Fruit fly (Drosophila melanogaster) whole organism, embryonic: ENCODE measurements around the gene Best4.

Source experiments
- Asciz ChIP-seq: fragments of 200-800 bp; sonication (Bioruptor generic); optimal IDR thresholded peaks from 2 replicates; lab custom pipeline; 2017; ENCODE audit warnings: missing biosample characterization, mild to moderate bottlenecking, missing genetic modification characterization, missing genetic modification reagents
- B-H2 ChIP-seq: fragments of 200-800 bp; sonication (Bioruptor generic); optimal IDR thresholded peaks from 2 replicates; lab custom pipeline; 2018; ENCODE audit warnings: missing biosample characterization, mild to moderate bottlenecking, missing genetic modification characterization
- CG10267 ChIP-seq: fragments of 200-800 bp; sonication (Bioruptor generic); optimal IDR thresholded peaks from 2 replicates; lab custom pipeline; 2018; ENCODE audit warnings: missing biosample characterization, mild to moderate bottlenecking, missing genetic modification characterization, moderate library complexity
- CG10366 ChIP-seq: fragments of 200-800 bp; sonication (Bioruptor generic); IDR thresholded peaks from 2 replicates; pipeline ENCODE4 v1.3.6; 2022; ENCODE audit warnings: missing biosample characterization, missing genetic modification characterization
- CG10979 ChIP-seq: fragments of 200-800 bp; sonication (Bioruptor generic); optimal IDR thresholded peaks from 2 replicates; lab custom pipeline; 2018; ENCODE audit warnings: missing biosample characterization, mild to moderate bottlenecking, missing genetic modification characterization, moderate library complexity
- CG11093 ChIP-seq: fragments of 200-800 bp; sonication (Bioruptor generic); IDR thresholded peaks from 3 replicates; pipeline ENCODE4 v1.3.6; 2022; ENCODE audit warnings: missing biosample characterization, missing genetic modification characterization
- CG11398 ChIP-seq: fragments of 200-800 bp; sonication (Bioruptor generic); optimal IDR thresholded peaks from 2 replicates; lab custom pipeline; 2016; ENCODE audit warnings: missing biosample characterization, missing genetic modification characterization
- CG11560 ChIP-seq: fragments of 200-800 bp; sonication (Bioruptor generic); IDR thresholded peaks from 3 replicates; pipeline ENCODE4 v1.3.6; 2022; ENCODE audit warnings: missing biosample characterization, missing genetic modification characterization
- CG12391 ChIP-seq: fragments of 200-800 bp; sonication (Bioruptor generic); optimal IDR thresholded peaks from 3 replicates; lab custom pipeline; 2018; ENCODE audit warnings: missing biosample characterization, mild to moderate bottlenecking, missing genetic modification characterization, moderate library complexity
- CG14965 ChIP-seq: fragments of 200-800 bp; sonication (Bioruptor generic); optimal IDR thresholded peaks from 2 replicates; lab custom pipeline; 2016; ENCODE audit warnings: missing biosample characterization, missing genetic modification characterization, borderline replicate concordance
- CG15514 ChIP-seq: fragments of 200-800 bp; sonication (Bioruptor generic); optimal IDR thresholded peaks from 3 replicates; lab custom pipeline; 2017; ENCODE audit warnings: missing biosample characterization, missing genetic modification characterization, mild to moderate bottlenecking, moderate library complexity, missing genetic modification reagents
- CG15696 ChIP-seq: fragments of 200-800 bp; sonication (Bioruptor generic); optimal IDR thresholded peaks from 2 replicates; lab custom pipeline; 2019; ENCODE audit warnings: missing biosample characterization, mild to moderate bottlenecking, missing genetic modification characterization, moderate library complexity
- CG1602 ChIP-seq: fragments of 200-800 bp; sonication (Bioruptor generic); optimal IDR thresholded peaks from 3 replicates; lab custom pipeline; 2016; ENCODE audit warnings: missing biosample characterization, missing genetic modification characterization
- CG1792 ChIP-seq: fragments of 200-800 bp; sonication (Bioruptor generic); optimal IDR thresholded peaks from 2 replicates; lab custom pipeline; 2016; ENCODE audit warnings: missing biosample characterization, missing genetic modification characterization
- CG18011 ChIP-seq: fragments of 200-800 bp; sonication (Bioruptor generic); optimal IDR thresholded peaks from 2 replicates; lab custom pipeline; 2017; ENCODE audit warnings: missing biosample characterization, missing genetic modification characterization, mild to moderate bottlenecking, moderate library complexity, missing genotype
- CG18262 ChIP-seq: fragments of 200-800 bp; optimal IDR thresholded peaks from 3 replicates; lab custom pipeline; 2019; ENCODE audit warnings: missing biosample characterization, mild to moderate bottlenecking, missing genetic modification characterization, moderate library complexity
- CG18599 ChIP-seq: fragments of 200-800 bp; sonication (Bioruptor generic); optimal IDR thresholded peaks from 3 replicates; lab custom pipeline; 2017; ENCODE audit warnings: missing biosample characterization, missing genetic modification characterization, mild to moderate bottlenecking, moderate library complexity, missing genetic modification reagents
- CG2712 ChIP-seq: fragments of 200-800 bp; optimal IDR thresholded peaks from 3 replicates; lab custom pipeline; 2019; ENCODE audit warnings: missing biosample characterization, mild to moderate bottlenecking, missing genetic modification characterization, moderate library complexity
- CG2875 ChIP-seq: fragments of 200-800 bp; sonication (Bioruptor generic); optimal IDR thresholded peaks from 2 replicates; lab custom pipeline; 2017; ENCODE audit warnings: missing biosample characterization, mild to moderate bottlenecking, missing genetic modification characterization, missing genetic modification reagents
- CG3407 ChIP-seq: fragments of 200-800 bp; sonication (Bioruptor generic); optimal IDR thresholded peaks from 2 replicates; lab custom pipeline; 2018; ENCODE audit warnings: missing biosample characterization, mild to moderate bottlenecking, missing genetic modification characterization
- CG4282 ChIP-seq: fragments of 200-800 bp; sonication (Bioruptor generic); optimal IDR thresholded peaks from 2 replicates; lab custom pipeline; 2016; ENCODE audit warnings: missing biosample characterization, missing genetic modification characterization
- CG4404 ChIP-seq: fragments of 200-800 bp; sonication (Bioruptor generic); IDR thresholded peaks from 2 replicates; pipeline ENCODE4 v1.3.6; 2022; ENCODE audit warnings: missing biosample characterization, missing genetic modification characterization
- CG6175 ChIP-seq: fragments of 200-800 bp; sonication (Bioruptor generic); IDR thresholded peaks from 3 replicates; pipeline ENCODE4 v1.3.6; 2022; ENCODE audit warnings: missing biosample characterization, missing genetic modification characterization
- CG7556 ChIP-seq: fragments of 200-800 bp; sonication (Bioruptor generic); optimal IDR thresholded peaks from 2 replicates; lab custom pipeline; 2017; ENCODE audit warnings: missing biosample characterization, mild to moderate bottlenecking, missing genetic modification characterization
- CG7839 ChIP-seq: fragments of 200-800 bp; sonication (Bioruptor generic); optimal IDR thresholded peaks from 3 replicates; lab custom pipeline; 2018; ENCODE audit warnings: missing biosample characterization, mild to moderate bottlenecking, missing genetic modification characterization, moderate library complexity
- CG8290 ChIP-seq, 3 experiments: fragments of 200-800 bp; sonication (Bioruptor generic); optimal IDR thresholded peaks; 2 replicates each; lab custom pipeline; 2016 to 2019; ENCODE audit warnings: missing biosample characterization in 3 of 3, missing genetic modification characterization in 3 of 3, mild to moderate bottlenecking in 2 of 3, moderate library complexity in 1 of 3
- CG8359 ChIP-seq: fragments of 200-800 bp; sonication (Bioruptor generic); optimal IDR thresholded peaks from 2 replicates; lab custom pipeline; 2017; ENCODE audit warnings: missing biosample characterization, mild to moderate bottlenecking, missing genetic modification characterization, borderline replicate concordance
- Fer2 ChIP-seq: fragments of 200-800 bp; sonication (Bioruptor generic); optimal IDR thresholded peaks from 2 replicates; lab custom pipeline; 2018; ENCODE audit warnings: missing biosample characterization, mild to moderate bottlenecking, missing genetic modification characterization, moderate library complexity
- HmgD ChIP-seq: fragments of 200-800 bp; sonication (Bioruptor generic); optimal IDR thresholded peaks from 3 replicates; lab custom pipeline; 2016; ENCODE audit warnings: missing biosample characterization, missing genetic modification characterization
- MTF-1 ChIP-seq: fragments of 200-800 bp; sonication (Bioruptor generic); optimal IDR thresholded peaks from 2 replicates; lab custom pipeline; 2018; ENCODE audit warnings: missing biosample characterization, mild to moderate bottlenecking, missing genetic modification characterization, borderline replicate concordance
- Max ChIP-seq: fragments of 200-800 bp; sonication (Bioruptor generic); optimal IDR thresholded peaks from 2 replicates; lab custom pipeline; 2016; ENCODE audit warnings: missing biosample characterization, mild to moderate bottlenecking, missing genetic modification characterization
- Meics ChIP-seq: fragments of 200-800 bp; sonication (Bioruptor generic); optimal IDR thresholded peaks from 2 replicates; lab custom pipeline; 2017; ENCODE audit warnings: missing biosample characterization, mild to moderate bottlenecking, missing genetic modification characterization
- Ptx1 ChIP-seq: fragments of 200-800 bp; sonication (Bioruptor generic); IDR thresholded peaks from 2 replicates; pipeline ENCODE4 v1.3.6; 2022; ENCODE audit warnings: missing biosample characterization, missing genetic modification characterization
- Ssrp ChIP-seq: fragments of 200-800 bp; sonication (Bioruptor generic); optimal IDR thresholded peaks from 2 replicates; lab custom pipeline; 2018; ENCODE audit warnings: missing biosample characterization, mild to moderate bottlenecking, missing genetic modification characterization, moderate library complexity
- abd-A ChIP-seq: fragments of 200-800 bp; sonication (Bioruptor generic); optimal IDR thresholded peaks from 3 replicates; lab custom pipeline; 2019; ENCODE audit warnings: missing biosample characterization, mild to moderate bottlenecking, missing genetic modification characterization, moderate library complexity
- al ChIP-seq: fragments of 200-800 bp; sonication (Bioruptor generic); IDR thresholded peaks from 2 replicates; pipeline ENCODE4 v1.3.6; 2022; ENCODE audit warnings: missing biosample characterization, missing genetic modification characterization
- bsh ChIP-seq, 2 experiments: fragments of 200-800 bp; sonication (Bioruptor generic); optimal IDR thresholded peaks; 2 replicates each; lab custom pipeline; 2017 to 2018; ENCODE audit warnings: mild to moderate bottlenecking in 2 of 2, missing biosample characterization in 2 of 2, missing genetic modification characterization in 2 of 2, moderate library complexity in 1 of 2
- croc ChIP-seq: fragments of 200-800 bp; sonication (Bioruptor generic); conservative IDR thresholded peaks from 3 replicates; pipeline ENCODE4 v1.3.6; 2022; ENCODE audit warnings: missing biosample characterization, missing genetic modification characterization
- ems ChIP-seq: fragments of 200-800 bp; sonication (Bioruptor generic); optimal IDR thresholded peaks from 3 replicates; lab custom pipeline; 2016; ENCODE audit warnings: missing biosample characterization, missing genetic modification characterization
- fru ChIP-seq: fragments of >200 bp; optimal IDR thresholded peaks from 2 replicates; lab custom pipeline; 2017
- hkb ChIP-seq, 2 experiments: fragments of 200-800 bp in 1 of 2; fragments of >200 bp in 1 of 2; sonication (Bioruptor generic) in 1 of 2; IDR thresholded peaks in 1 of 2; optimal IDR thresholded peaks in 1 of 2; 2 replicates each; pipeline versions ENCODE4 v1.3.6 to Lab custom; 2017 to 2022; ENCODE audit warnings: missing biosample characterization in 1 of 2, missing genetic modification characterization in 1 of 2
- kay ChIP-seq: fragments of 200-800 bp; sonication (Bioruptor generic); optimal IDR thresholded peaks from 2 replicates; lab custom pipeline; 2016; ENCODE audit warnings: missing biosample characterization, missing genetic modification characterization
- mam ChIP-seq: fragments of 200-800 bp; sonication (Bioruptor generic); optimal IDR thresholded peaks from 3 replicates; lab custom pipeline; 2016; ENCODE audit warnings: missing biosample characterization, missing genetic modification characterization
- phol ChIP-seq: fragments of 200-800 bp; sonication (Bioruptor generic); optimal IDR thresholded peaks from 3 replicates; lab custom pipeline; 2018; ENCODE audit warnings: missing biosample characterization, mild to moderate bottlenecking, missing genetic modification characterization, moderate library complexity
- prd ChIP-seq, 3 experiments: fragments of >200 bp in 2 of 3; fragments of 200-800 bp in 1 of 3; sonication (Bioruptor generic) in 1 of 3; optimal IDR thresholded peaks in 2 of 3; IDR thresholded peaks in 1 of 3; 2 replicates in 2 of 3; 3 replicates in 1 of 3; pipeline versions ENCODE4 v1.3.6 to Lab custom; 2017 to 2022; ENCODE audit warnings: missing biosample characterization in 1 of 3, missing genetic modification characterization in 1 of 3
- zfh1 ChIP-seq: fragments of 200-800 bp; sonication (Bioruptor generic); IDR thresholded peaks from 3 replicates; pipeline ENCODE4 v1.3.6; 2022; ENCODE audit warnings: missing biosample characterization, missing genetic modification characterization

Gene Best4

dm6 chr3L:15311457-15312368, 13.0 kb downstream of the Best4 start (continued):
- TF ChIP-seq Max (GFP tag; lab: Kevin White, UChicago) (peak; percentile 31), CG15514 (GFP tag; lab: Kevin White, UChicago) (no peak), MTF-1 (GFP tag; lab: Kevin White, UChicago) (peak; percentile 10), CG7839 (peak; percentile 58), CG10267 (peak; percentile 82), CG8359 (GFP tag; lab: Kevin White, UChicago) (peak; percentile 41), CG4282 (GFP tag; lab: Kevin White, UChicago) (no peak), phol (peak; percentile 82), CG7556 (GFP tag; lab: Kevin White, UChicago) (peak; percentile 62), fru (lab: Kevin White, UChicago) (no peak), CG8290 (GFP tag; optimal IDR thresholded peaks at IDR 0.05; lab: Kevin White, UChicago) (peak; percentile 34), CG8290 (tag; optimal IDR thresholded peaks at IDR 0.05; lab: Kevin White, UChicago) (no peak), kay (GFP tag; lab: Kevin White, UChicago) (peak; percentile 15), CG14965 (GFP tag; lab: Kevin White, UChicago) (no peak), CG4404 (GFP tag; lab: Robert Waterston, UW) (peak; percentile 65; the same call in 1 of the 2 replicates), CG2712 (tag; lab: Kevin White, UChicago) (peak; percentile 89), CG1602 (peak; percentile 48), al (GFP tag; lab: Robert Waterston, UW) (no peak), CG12391 (peak; percentile 79), CG10366 (peak; percentile 14; the same call in 1 of the 2 replicates), ems (GFP tag; lab: Kevin White, UChicago) (no peak), CG18011 (GFP tag; lab: Kevin White, UChicago) (no peak), CG18599 (GFP tag; lab: Kevin White, UChicago) (peak; percentile 45), bsh (GFP tag; optimal IDR thresholded peaks at IDR 0.05; lab: Kevin White, UChicago) (peak in 1 of 2 experiments; percentile 84), CG11398 (GFP tag; lab: Kevin White, UChicago) (no peak), Meics (GFP tag; lab: Kevin White, UChicago) (peak; percentile 1), CG11560 (tag; lab: Robert Waterston, UW) (no peak), HmgD (no peak), CG11093 (peak; percentile 36; the same call in 1 of the 3 replicates), Ssrp (peak; percentile 75), CG18262 (tag; lab: Kevin White, UChicago) (peak; percentile 89), CG6175 (GFP tag; lab: Robert Waterston, UW) (no peak), zfh1 (GFP tag; lab: Robert Waterston, UW) (peak; percentile 76; the same call in 2 of the 3 replicates), Fer2 (tag; lab: Kevin White, UChicago) (no peak), abd-A (peak; percentile 92), Asciz (GFP tag; lab: Kevin White, UChicago) (peak; percentile 32), mam (GFP tag; lab: Kevin White, UChicago) (no peak), CG15696 (tag; lab: Kevin White, UChicago) (peak; percentile 82), Ptx1 (GFP tag; lab: Robert Waterston, UW) (peak; percentile 39; the same call in 1 of the 2 replicates), CG10979 (tag; lab: Kevin White, UChicago) (peak; percentile 90), CG1792 (GFP tag; lab: Kevin White, UChicago) (no peak), B-H2 (GFP tag; lab: Kevin White, UChicago) (no peak), CG2875 (peak; percentile 7), prd (optimal IDR thresholded peaks at IDR 0.05; lab: Kevin White, UChicago) (no peak), prd (GFP tag; IDR thresholded peaks at IDR 0.05; lab: Robert Waterston, UW) (peak; percentile 65), hkb (optimal IDR thresholded peaks at IDR 0.05; lab: Kevin White, UChicago) (no peak), hkb (GFP tag; IDR thresholded peaks at IDR 0.05; lab: Robert Waterston, UW) (peak; percentile 57), croc (GFP tag; lab: Robert Waterston, UW) (peak; percentile 60; the same call in 1 of the 3 replicates), CG3407 (GFP tag; lab: Kevin White, UChicago) (no peak)
